Worm (Caenorhabditis elegans) whole organism, L2 larva: ENCODE results near the gene Y38H6A.1.

Experiments
- R02D3.7 ChIP-seq: fragments of 150-350 bp; optimal IDR thresholded peaks from 2 replicates; lab custom pipeline; 2014; ENCODE audit warnings: missing biosample characterization, missing genetic modification characterization
- aly-2 ChIP-seq: fragments of 150-350 bp; optimal IDR thresholded peaks from 2 replicates; lab custom pipeline; 2014; ENCODE audit warnings: missing biosample characterization, missing genetic modification characterization
- ceh-82 ChIP-seq: fragments of 150-350 bp; optimal IDR thresholded peaks from 2 replicates; lab custom pipeline; 2014; ENCODE audit warnings: missing biosample characterization, missing genetic modification characterization
- elt-1 ChIP-seq: fragments of 150-350 bp; optimal IDR thresholded peaks from 2 replicates; lab custom pipeline; 2014; ENCODE audit warnings: missing biosample characterization, missing genetic modification characterization
- lsy-2 ChIP-seq, 2 experiments: fragments of 150-350 bp in 1 of 2; sonication (generic microtip) in 1 of 2; optimal IDR thresholded peaks; 2 replicates each; lab custom pipeline; 2014 to 2017; ENCODE audit warnings: missing biosample characterization in 2 of 2, missing genetic modification characterization in 2 of 2
- mab-5 ChIP-seq: fragments of 150-350 bp; optimal IDR thresholded peaks from 2 replicates; lab custom pipeline; 2014; ENCODE audit warnings: missing biosample characterization, missing genetic modification characterization
- nhr-23 ChIP-seq: fragments of 150-350 bp; optimal IDR thresholded peaks from 2 replicates; lab custom pipeline; 2014; ENCODE audit warnings: missing biosample characterization, missing genetic modification reagents, missing genetic modification characterization
- nhr-6 ChIP-seq: fragments of 150-350 bp; optimal IDR thresholded peaks from 2 replicates; lab custom pipeline; 2014; ENCODE audit warnings: missing biosample characterization, missing genetic modification characterization
- nhr-77 ChIP-seq: fragments of 150-350 bp; optimal IDR thresholded peaks from 2 replicates; lab custom pipeline; 2014; ENCODE audit warnings: missing biosample characterization, missing genetic modification characterization
- skn-1 ChIP-seq: sonication (generic microtip); optimal IDR thresholded peaks from 2 replicates; lab custom pipeline; 2017; ENCODE audit warnings: missing biosample characterization, missing genetic modification characterization
- sma-9 ChIP-seq, 2 experiments: fragments of 150-350 bp in 1 of 2; sonication (generic microtip) in 1 of 2; optimal IDR thresholded peaks; 2 replicates each; lab custom pipeline; 2014 to 2016; ENCODE audit warnings: missing genetic modification characterization in 2 of 2, mild to moderate bottlenecking in 1 of 2, missing biosample characterization in 1 of 2, missing compliant biosample characterization in 1 of 2, missing genetic modification reagents in 1 of 2, moderate library complexity in 1 of 2
- unc-62 ChIP-seq: fragments of 150-350 bp; optimal IDR thresholded peaks from 2 replicates; lab custom pipeline; 2014; ENCODE audit warnings: missing biosample characterization, missing genetic modification reagents, missing genetic modification characterization
- zag-1 ChIP-seq: fragments of 150-350 bp; optimal IDR thresholded peaks from 2 replicates; lab custom pipeline; 2014; ENCODE audit warnings: missing biosample characterization, missing genetic modification characterization

- TF ChIP-seq elt-1 (tag; lab: Kevin White, UChicago) (no peak), unc-62 (GFP tag; lab: Kevin White, UChicago) (no peak), nhr-6 (tag; lab: Kevin White, UChicago) (no peak), skn-1 (tag; lab: Kevin White, UChicago) (no peak), mab-5 (tag; lab: Kevin White, UChicago) (no peak), ceh-82 (tag; lab: Kevin White, UChicago) (no peak), lsy-2 (tag; optimal IDR thresholded peaks at IDR 0.05; lab: Kevin White, UChicago) (no peak), aly-2 (no peak), zag-1 (tag; lab: Kevin White, UChicago) (no peak), R02D3.7 (tag; lab: Kevin White, UChicago) (no peak), sma-9 (GFP tag; optimal IDR thresholded peaks at IDR 0.05; lab: Kevin White, UChicago) (no peak), sma-9 (tag; optimal IDR thresholded peaks at IDR 0.05; lab: Kevin White, UChicago) (no peak), nhr-23 (tag; lab: Kevin White, UChicago) (no peak), nhr-77 (tag; lab: Kevin White, UChicago) (no peak)
These were observed 24.9 kb downstream of the Y38H6A.1 start for ce11 chrV:20350382-20350781.
